Fruit fly (Drosophila melanogaster): Measurements from ENCODE around the gene grn.

Gene grn

DNA sequence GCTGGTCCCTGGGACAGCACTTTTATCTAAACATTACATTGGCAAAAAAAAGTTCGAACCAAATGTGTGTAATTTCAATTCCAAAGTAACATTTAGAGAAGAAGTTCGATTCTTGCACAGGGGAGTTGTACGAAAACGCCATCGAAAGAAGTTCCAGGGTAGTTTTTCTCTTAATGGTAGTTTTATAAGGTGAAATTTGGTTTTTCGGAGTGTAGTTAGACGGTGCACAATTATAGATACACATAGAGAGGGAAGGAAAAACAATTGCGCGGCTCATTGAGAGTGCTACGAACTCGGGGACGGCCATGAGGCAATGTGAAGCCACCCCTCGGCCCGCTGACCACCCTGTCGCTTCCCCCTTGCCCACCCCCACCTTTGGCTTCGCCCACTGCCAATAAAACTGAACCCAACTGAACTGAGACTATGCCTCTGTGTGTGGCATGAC is 71.0 kb downstream of the grn start (continued):
- peak; percentile 59 for TF ChIP-seq D19A (tag; optimal IDR thresholded peaks at IDR 0.05)
- TF ChIP-seq danr (GFP tag; IDR thresholded peaks at IDR 0.05) = peak; percentile 24; the same call in 1 of the 2 replicates
- TF ChIP-seq schlank (tag; optimal IDR thresholded peaks at IDR 0.05) = peak; percentile 21
- TF ChIP-seq ranshi (GFP tag; IDR thresholded peaks at IDR 0.05) = peak; percentile 30; the same call in 1 of the 2 replicates
- no peak for TF ChIP-seq CrebB (tag; optimal IDR thresholded peaks at IDR 0.05)
- peak; percentile 47 for TF ChIP-seq CG10147 (GFP tag; optimal IDR thresholded peaks at IDR 0.05)
- TF ChIP-seq so (GFP tag; IDR thresholded peaks at IDR 0.05) = 0 out of 3 replicates have a peak, but pooled peaks have one; percentile 53
- no peak for TF ChIP-seq pfk (GFP tag; optimal IDR thresholded peaks at IDR 0.05)
- no peak for TF ChIP-seq zen2 (GFP tag; IDR thresholded peaks at IDR 0.05; ENCODE audit: partially characterized antibody)
- peak; percentile 71 for TF ChIP-seq CG2120 (GFP tag; optimal IDR thresholded peaks at IDR 0.05)
- no peak for TF ChIP-seq Opbp (GFP tag; IDR thresholded peaks at IDR 0.05; ENCODE audit: partially characterized antibody)
- TF ChIP-seq CG34422 (GFP tag; IDR thresholded peaks at IDR 0.05) = peak; percentile 63; the same call in 2 of the 3 replicates
- peak; percentile 59 for TF ChIP-seq CG17385 (GFP tag; optimal IDR thresholded peaks at IDR 0.05)
- TF ChIP-seq mld (GFP tag; IDR thresholded peaks at IDR 0.05; ENCODE audit: partially characterized antibody) = no peak
- peak; percentile 66 for TF ChIP-seq nerfin-1 (tag; optimal IDR thresholded peaks at IDR 0.05)
- peak; percentile 55; the same call in 1 of the 2 replicates for TF ChIP-seq ttk (GFP tag; IDR thresholded peaks at IDR 0.05)
- TF ChIP-seq HHEX (GFP tag; optimal IDR thresholded peaks at IDR 0.05) = peak; percentile 62
- peak; percentile 30; the same call in 1 of the 2 replicates for TF ChIP-seq Adf1 (GFP tag; IDR thresholded peaks at IDR 0.05)
- TF ChIP-seq CG10462 (GFP tag; optimal IDR thresholded peaks at IDR 0.05) = peak; percentile 9
- TF ChIP-seq tna (GFP tag; IDR thresholded peaks at IDR 0.05; ENCODE audit: partially characterized antibody) = no peak
- TF ChIP-seq Atf-2 (GFP tag; optimal IDR thresholded peaks at IDR 0.05) = peak; percentile 37
- peak; percentile 43; the same call in 1 of the 3 replicates for TF ChIP-seq croc (GFP tag; conservative IDR thresholded peaks at IDR 0.05)
- TF ChIP-seq dysf (GFP tag; IDR thresholded peaks at IDR 0.05) = peak; percentile 77
- peak; percentile 79 for TF ChIP-seq CG11504 (tag; optimal IDR thresholded peaks at IDR 0.05)
- TF ChIP-seq NC2α (GFP tag; optimal IDR thresholded peaks at IDR 0.05) = no peak
- peak; percentile 29 for TF ChIP-seq CG8281 (tag; optimal IDR thresholded peaks at IDR 0.05)
- no peak for TF ChIP-seq CTCF (GFP tag; optimal IDR thresholded peaks at IDR 0.05)
- TF ChIP-seq Drgx (GFP tag; IDR thresholded peaks at IDR 0.05) = peak; percentile 78
- peak; percentile 72 for TF ChIP-seq sob (GFP tag; IDR thresholded peaks at IDR 0.05)
- TF ChIP-seq CG4360 (GFP tag; IDR thresholded peaks at IDR 0.05) = no peak
- peak; percentile 70 for TF ChIP-seq lmd (GFP tag; IDR thresholded peaks at IDR 0.05)
- TF ChIP-seq insv (GFP tag; optimal IDR thresholded peaks at IDR 0.05) = no peak
- peak; percentile 38 for TF ChIP-seq CHES-1-like (GFP tag; optimal IDR thresholded peaks at IDR 0.05)
- TF ChIP-seq Mes4 (GFP tag; optimal IDR thresholded peaks at IDR 0.05) = peak; percentile 5
- TF ChIP-seq cas (GFP tag; IDR thresholded peaks at IDR 0.05) = no peak
- 0 out of 3 replicates have a peak, but pooled peaks have one; percentile 45 for TF ChIP-seq gce (GFP tag; IDR thresholded peaks at IDR 0.05)
- no peak for TF ChIP-seq CG17186 (GFP tag; optimal IDR thresholded peaks at IDR 0.05)
- peak; percentile 61 for TF ChIP-seq CG10209 (GFP tag; optimal IDR thresholded peaks at IDR 0.05)
- TF ChIP-seq pho (GFP tag; optimal IDR thresholded peaks at IDR 0.05) = peak; percentile 34
- TF ChIP-seq CG10979 (tag; optimal IDR thresholded peaks at IDR 0.05) = peak; percentile 75
- peak; percentile 7 for TF ChIP-seq CG4707 (GFP tag; optimal IDR thresholded peaks at IDR 0.05)
- no peak; the same call in 1 of the 2 replicates for TF ChIP-seq Nf-YA (GFP tag; IDR thresholded peaks at IDR 0.05)
- TF ChIP-seq CG18619 (GFP tag; optimal IDR thresholded peaks at IDR 0.05) = peak; percentile 59
- TF ChIP-seq CG15514 (GFP tag; optimal IDR thresholded peaks at IDR 0.05) = peak; percentile 54
- TF ChIP-seq Hey (tag; optimal IDR thresholded peaks at IDR 0.05) = no peak
- TF ChIP-seq her (GFP tag; optimal IDR thresholded peaks at IDR 0.05) = peak; percentile 72
- no peak for TF ChIP-seq hbn (GFP tag; IDR thresholded peaks at IDR 0.05; ENCODE audit: partially characterized antibody)
- peak; percentile 68 for TF ChIP-seq Blimp-1 (GFP tag; optimal IDR thresholded peaks at IDR 0.05)
- peak; percentile 97 for TF ChIP-seq crol (GFP tag; IDR thresholded peaks at IDR 0.05)
- peak; percentile 61 for TF ChIP-seq pum (GFP tag; optimal IDR thresholded peaks at IDR 0.05)
- TF ChIP-seq bcd (GFP tag; optimal IDR thresholded peaks at IDR 0.05) = peak; percentile 60

Measured in whole organism, embryonic.